Worm (Caenorhabditis elegans): ENCODE results near the gene F15H10.12.

DNA sequence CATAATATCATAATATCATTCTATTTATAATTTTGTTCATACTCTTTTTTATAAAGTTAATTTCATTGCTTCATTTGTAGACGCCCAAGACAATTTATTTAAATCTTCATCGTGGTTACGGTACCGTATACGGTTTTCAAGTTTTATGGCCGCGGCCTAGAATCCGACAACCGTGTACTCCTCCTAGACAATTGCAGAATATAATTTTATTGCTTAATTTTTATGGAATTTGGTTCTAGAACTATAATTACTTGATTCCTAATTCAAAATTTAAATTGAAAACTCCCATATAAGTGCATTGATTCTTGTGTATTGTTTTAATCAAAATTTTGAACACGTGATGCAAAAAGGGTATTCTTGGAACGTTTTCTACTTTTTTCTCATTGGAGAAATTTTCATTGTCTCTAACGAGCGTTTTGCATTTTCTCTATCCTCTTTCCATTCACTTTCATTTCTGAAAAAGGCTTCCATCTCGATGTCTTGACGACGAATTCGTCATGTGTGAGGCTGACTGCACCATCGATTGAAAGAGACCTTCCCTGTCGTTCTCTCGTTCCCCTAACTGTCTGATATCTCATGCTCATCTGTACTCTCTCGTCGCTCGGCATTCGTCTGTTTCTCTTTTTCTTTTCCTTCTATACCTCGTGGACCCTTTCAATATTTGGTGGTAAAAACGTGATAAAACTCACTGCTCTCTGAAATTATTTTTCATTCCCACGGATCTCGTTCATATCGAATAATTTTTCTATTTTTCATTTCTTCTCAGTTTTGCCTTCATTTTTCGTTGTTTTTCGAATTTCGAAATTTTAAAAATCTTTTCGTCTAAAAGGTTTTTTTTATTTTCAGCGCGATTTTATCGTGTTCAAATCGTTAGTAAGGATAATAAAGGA lies 31.5 kb upstream of the F15H10.12 start, which contains the start of gene pap-1:
- TF ChIP-seq ama-1 (optimal IDR thresholded peaks at IDR 0.05) (no peak), ZK337.2 (GFP tag; IDR thresholded peaks at IDR 0.05) (no peak), zfp-3 (GFP tag; conservative IDR thresholded peaks at IDR 0.05) (no peak)
